Fruit fly (Drosophila melanogaster): ENCODE measurements around the gene CG14075.

Gene CG14075

DNA sequence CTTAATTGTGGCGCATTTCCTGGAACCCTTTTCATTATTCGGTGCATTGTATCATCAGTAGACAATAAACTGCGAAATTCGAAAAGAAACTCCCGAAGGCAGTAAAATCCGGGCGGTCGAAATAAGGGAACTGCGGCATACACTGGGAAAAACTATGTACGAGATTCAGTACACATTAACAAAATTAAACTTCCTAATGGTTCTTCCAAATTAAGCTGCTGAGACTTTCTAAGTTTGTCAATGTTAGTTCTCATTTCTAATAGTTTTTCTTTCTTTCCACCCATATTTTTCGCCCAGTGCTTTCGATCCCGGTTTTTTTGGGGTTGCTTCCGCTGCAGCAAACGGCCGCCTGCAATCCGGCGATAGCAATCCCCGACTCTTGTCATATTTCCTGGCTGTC is 40.0 kb downstream of the CG14075 start (continued):
- TF ChIP-seq CG6683 (GFP tag; optimal IDR thresholded peaks at IDR 0.05) = peak; percentile 38
- peak; percentile 7 for TF ChIP-seq en (GFP tag; optimal IDR thresholded peaks at IDR 0.05)
- TF ChIP-seq prd (optimal IDR thresholded peaks at IDR 0.05) = no peak
- TF ChIP-seq prd (GFP tag; IDR thresholded peaks at IDR 0.05) = peak; percentile 91
- no peak for TF ChIP-seq fru (optimal IDR thresholded peaks at IDR 0.05)
- no peak for TF ChIP-seq B-H2 (GFP tag; optimal IDR thresholded peaks at IDR 0.05)
- peak; percentile 75 for TF ChIP-seq esg (GFP tag; conservative IDR thresholded peaks at IDR 0.05)
- TF ChIP-seq C15 (GFP tag; IDR thresholded peaks at IDR 0.05) = peak; percentile 55; the same call in 1 of the 3 replicates
- TF ChIP-seq peb (GFP tag; IDR thresholded peaks at IDR 0.05) = peak; percentile 62; the same call in 1 of the 2 replicates
- peak; percentile 53 for TF ChIP-seq zen (tag; optimal IDR thresholded peaks at IDR 0.05)
- TF ChIP-seq TFAM (GFP tag; optimal IDR thresholded peaks at IDR 0.05) = no peak
- TF ChIP-seq CG17328 (GFP tag; IDR thresholded peaks at IDR 0.05) = peak; percentile 87
- TF ChIP-seq twi (tag; optimal IDR thresholded peaks at IDR 0.05) = peak; percentile 55
- no peak for TF ChIP-seq CG6791 (GFP tag; IDR thresholded peaks at IDR 0.05; ENCODE audit: partially characterized antibody)
- peak; percentile 77 for TF ChIP-seq NC2α (GFP tag; optimal IDR thresholded peaks at IDR 0.05)
- peak; percentile 82 for TF ChIP-seq NC2β (GFP tag; optimal IDR thresholded peaks at IDR 0.05)
- TF ChIP-seq tgo (GFP tag; IDR thresholded peaks at IDR 0.05) = peak; percentile 74
- TF ChIP-seq eve (GFP tag; optimal IDR thresholded peaks at IDR 0.05) = peak in 1 of 2 experiments; percentile 79
- TF ChIP-seq CG3726 (GFP tag; IDR thresholded peaks at IDR 0.05) = peak; percentile 66; the same call in 1 of the 3 replicates
- TF ChIP-seq CG1233 (GFP tag; optimal IDR thresholded peaks at IDR 0.05) = peak; percentile 65
- peak; percentile 83 for TF ChIP-seq CG17359 (tag; optimal IDR thresholded peaks at IDR 0.05)
- peak; percentile 39 for TF ChIP-seq CG4282 (GFP tag; optimal IDR thresholded peaks at IDR 0.05)
- TF ChIP-seq MTF-1 (GFP tag; optimal IDR thresholded peaks at IDR 0.05; ENCODE audit: borderline replicate concordance) = peak; percentile 54
- TF ChIP-seq CG1024 (GFP tag; IDR thresholded peaks at IDR 0.05) = peak; percentile 38; the same call in 1 of the 2 replicates
- TF ChIP-seq Rx (GFP tag; IDR thresholded peaks at IDR 0.05) = peak; percentile 79
- peak; percentile 24 for TF ChIP-seq CG2116 (GFP tag; optimal IDR thresholded peaks at IDR 0.05)
- peak; percentile 47 for TF ChIP-seq Dad (GFP tag; optimal IDR thresholded peaks at IDR 0.05)
- peak; percentile 83 for TF ChIP-seq CG9609 (GFP tag; optimal IDR thresholded peaks at IDR 0.05)
- TF ChIP-seq Rfx (GFP tag; IDR thresholded peaks at IDR 0.05) = peak; percentile 64
- peak; percentile 64 for TF ChIP-seq CG4360 (GFP tag; IDR thresholded peaks at IDR 0.05)
- TF ChIP-seq D19B (GFP tag; optimal IDR thresholded peaks at IDR 0.05) = no peak
- TF ChIP-seq CG10267 (tag; optimal IDR thresholded peaks at IDR 0.05) = peak; percentile 41
- TF ChIP-seq pnt (GFP tag; optimal IDR thresholded peaks at IDR 0.05) = peak; percentile 58
- no peak for TF ChIP-seq CG1647 (GFP tag; optimal IDR thresholded peaks at IDR 0.05)
- TF ChIP-seq CG33213 (GFP tag; optimal IDR thresholded peaks at IDR 0.05) = peak; percentile 25
- peak; percentile 81 for TF ChIP-seq stc (GFP tag; IDR thresholded peaks at IDR 0.05)
- TF ChIP-seq Atf3 (GFP tag; optimal IDR thresholded peaks at IDR 0.05) = peak; percentile 68
- peak; percentile 38 for TF ChIP-seq cato (GFP tag; optimal IDR thresholded peaks at IDR 0.05; ENCODE audit: borderline replicate concordance)
- TF ChIP-seq Pdp1 (GFP tag; optimal IDR thresholded peaks at IDR 0.05) = peak; percentile 63 to 70
- peak; percentile 27 for TF ChIP-seq CG10274 (GFP tag; optimal IDR thresholded peaks at IDR 0.05)
- no peak for TF ChIP-seq crol (GFP tag; IDR thresholded peaks at IDR 0.05)
- TF ChIP-seq usp (GFP tag; optimal IDR thresholded peaks at IDR 0.05) = no peak
- TF ChIP-seq cad (GFP tag; optimal IDR thresholded peaks at IDR 0.05) = no peak
- peak; percentile 81 for TF ChIP-seq CG8765 (GFP tag; IDR thresholded peaks at IDR 0.05)
- no peak for TF ChIP-seq Kr (GFP tag; optimal IDR thresholded peaks at IDR 0.05)
- TF ChIP-seq CG15269 (tag; optimal IDR thresholded peaks at IDR 0.05) = peak; percentile 75
- TF ChIP-seq CG11560 (tag; IDR thresholded peaks at IDR 0.05) = peak; percentile 53; the same call in 1 of the 3 replicates
- peak; percentile 73 for TF ChIP-seq Ptx1 (GFP tag; IDR thresholded peaks at IDR 0.05)
- TF ChIP-seq Xbp1 (GFP tag; optimal IDR thresholded peaks at IDR 0.05) = peak; percentile 78
- no peak for TF ChIP-seq CG13894 (tag; optimal IDR thresholded peaks at IDR 0.05)
- TF ChIP-seq z (GFP tag; IDR thresholded peaks at IDR 0.05) = peak; percentile 55; the same call in 1 of the 3 replicates
- no peak for TF ChIP-seq hbn (GFP tag; IDR thresholded peaks at IDR 0.05; ENCODE audit: partially characterized antibody)
